Fruit fly (Drosophila melanogaster) whole organism, embryonic: ENCODE data around the gene gl.

Experiments
- Abd-B ChIP-seq: fragments of 200-800 bp; sonication (Bioruptor generic); optimal IDR thresholded peaks from 2 replicates; lab custom pipeline; 2018; ENCODE audit warnings: missing biosample characterization, mild to moderate bottlenecking, missing genetic modification characterization, moderate library complexity
- Atf-2 ChIP-seq: fragments of 200-800 bp; sonication (Bioruptor generic); optimal IDR thresholded peaks from 2 replicates; lab custom pipeline; 2016; ENCODE audit warnings: missing biosample characterization, missing genetic modification characterization
- Bgb ChIP-seq: fragments of 200-800 bp; sonication (Bioruptor generic); IDR thresholded peaks from 2 replicates; pipeline ENCODE4 v1.3.6; 2022; ENCODE audit warnings: missing biosample characterization, missing genetic modification characterization; ENCODE audit not compliant: partially characterized antibody
- CG10959 ChIP-seq: fragments of 200-800 bp; sonication (Bioruptor generic); IDR thresholded peaks from 2 replicates; pipeline ENCODE4 v1.3.6; 2022; ENCODE audit warnings: missing biosample characterization, missing genetic modification characterization
- CG11093 ChIP-seq: fragments of 200-800 bp; sonication (Bioruptor generic); IDR thresholded peaks from 3 replicates; pipeline ENCODE4 v1.3.6; 2022; ENCODE audit warnings: missing biosample characterization, missing genetic modification characterization
- CG11560 ChIP-seq: fragments of 200-800 bp; sonication (Bioruptor generic); IDR thresholded peaks from 3 replicates; pipeline ENCODE4 v1.3.6; 2022; ENCODE audit warnings: missing biosample characterization, missing genetic modification characterization
- CG12071 ChIP-seq: fragments of 200-800 bp; sonication (Bioruptor generic); optimal IDR thresholded peaks from 3 replicates; lab custom pipeline; 2018; ENCODE audit warnings: missing biosample characterization, mild to moderate bottlenecking, missing genetic modification characterization
- CG12744 ChIP-seq: fragments of 200-800 bp; sonication (Bioruptor generic); optimal IDR thresholded peaks from 2 replicates; lab custom pipeline; 2016; ENCODE audit warnings: missing biosample characterization, missing genetic modification characterization
- CG13424 ChIP-seq: fragments of 200-800 bp; sonication (Bioruptor generic); optimal IDR thresholded peaks from 2 replicates; lab custom pipeline; 2019; ENCODE audit warnings: missing biosample characterization, mild to moderate bottlenecking, missing genetic modification characterization, moderate library complexity
- CG13894 ChIP-seq: fragments of 200-800 bp; sonication (Bioruptor generic); optimal IDR thresholded peaks from 3 replicates; lab custom pipeline; 2018; ENCODE audit warnings: missing biosample characterization, mild to moderate bottlenecking, missing genetic modification characterization, moderate library complexity
- CG17912 ChIP-seq: fragments of 200-800 bp; sonication (Bioruptor generic); optimal IDR thresholded peaks from 2 replicates; lab custom pipeline; 2018; ENCODE audit warnings: missing biosample characterization, mild to moderate bottlenecking, missing genetic modification characterization
- CG32767 ChIP-seq: fragments of 200-800 bp; sonication (Bioruptor generic); IDR thresholded peaks from 2 replicates; pipeline ENCODE4 v1.3.6; 2022; ENCODE audit warnings: missing biosample characterization, missing genetic modification characterization
- CG33557 ChIP-seq: fragments of 200-800 bp; sonication (Bioruptor generic); optimal IDR thresholded peaks from 2 replicates; lab custom pipeline; 2019; ENCODE audit warnings: missing biosample characterization, mild to moderate bottlenecking, missing genetic modification characterization, moderate library complexity
- CG3838 ChIP-seq: fragments of 200-800 bp; sonication (Bioruptor generic); optimal IDR thresholded peaks from 3 replicates; lab custom pipeline; 2016; ENCODE audit warnings: missing biosample characterization, missing genetic modification characterization
- CG4282 ChIP-seq: fragments of 200-800 bp; sonication (Bioruptor generic); optimal IDR thresholded peaks from 2 replicates; lab custom pipeline; 2016; ENCODE audit warnings: missing biosample characterization, missing genetic modification characterization
- CG5953 ChIP-seq: fragments of 200-800 bp; sonication (Bioruptor generic); IDR thresholded peaks from 2 replicates; pipeline ENCODE4 v1.3.6; 2022; ENCODE audit warnings: missing biosample characterization, missing genetic modification characterization
- CG6254 ChIP-seq: fragments of 200-800 bp; sonication (Bioruptor generic); optimal IDR thresholded peaks from 3 replicates; lab custom pipeline; 2017; ENCODE audit warnings: mild to moderate bottlenecking, missing biosample characterization, missing genetic modification reagents, missing genetic modification characterization
- CHES-1-like ChIP-seq: fragments of 200-800 bp; sonication (Bioruptor generic); optimal IDR thresholded peaks from 2 replicates; lab custom pipeline; 2016; ENCODE audit warnings: missing biosample characterization, missing genetic modification characterization
- CrebB ChIP-seq: fragments of 200-800 bp; sonication (Bioruptor generic); optimal IDR thresholded peaks from 3 replicates; lab custom pipeline; 2018; ENCODE audit warnings: missing biosample characterization, mild to moderate bottlenecking, missing genetic modification characterization
- Dek ChIP-seq: fragments of 200-800 bp; sonication (Bioruptor generic); optimal IDR thresholded peaks from 3 replicates; lab custom pipeline; 2019; ENCODE audit warnings: missing biosample characterization, mild to moderate bottlenecking, missing genetic modification characterization, moderate library complexity
- Dll ChIP-seq: fragments of 200-800 bp; sonication (Bioruptor generic); IDR thresholded peaks from 4 replicates; pipeline ENCODE4 v1.3.6; 2022; ENCODE audit warnings: missing biosample characterization, missing genetic modification characterization; ENCODE audit not compliant: partially characterized antibody
- Doc2 ChIP-seq: fragments of 200-800 bp; sonication (Bioruptor generic); IDR thresholded peaks from 2 replicates; pipeline ENCODE4 v1.3.6; 2022; ENCODE audit warnings: missing biosample characterization, missing genetic modification characterization
- Hand ChIP-seq: fragments of 200-800 bp; sonication (Bioruptor generic); optimal IDR thresholded peaks from 2 replicates; lab custom pipeline; 2017; ENCODE audit warnings: mild to moderate bottlenecking, missing biosample characterization, missing genetic modification reagents, missing genetic modification characterization
- HmgZ ChIP-seq: fragments of 200-800 bp; sonication (Bioruptor generic); optimal IDR thresholded peaks from 2 replicates; lab custom pipeline; 2018; ENCODE audit warnings: missing biosample characterization, mild to moderate bottlenecking, missing genetic modification characterization
- Hsf ChIP-seq: fragments of 200-800 bp; sonication (Bioruptor generic); optimal IDR thresholded peaks from 3 replicates; lab custom pipeline; 2016; ENCODE audit warnings: missing biosample characterization, missing genetic modification characterization
- Med ChIP-seq: fragments of 200-800 bp; sonication (Bioruptor generic); peaks from one replicate; lab custom pipeline; 2016; ENCODE audit warnings: missing biosample characterization, missing genetic modification characterization, mild to moderate bottlenecking, inconsistent platforms, moderate library complexity
- NFAT ChIP-seq: fragments of 200-800 bp; sonication (Bioruptor generic); IDR thresholded peaks from 2 replicates; pipeline ENCODE4 v1.3.6; 2022; ENCODE audit warnings: missing biosample characterization, missing genetic modification characterization
- Oaz ChIP-seq: fragments of 200-800 bp; sonication (Bioruptor generic); IDR thresholded peaks from 2 replicates; pipeline ENCODE4 v1.3.6; 2022; ENCODE audit warnings: missing biosample characterization, missing genetic modification characterization
- Opbp ChIP-seq: fragments of 200-800 bp; sonication (Bioruptor generic); IDR thresholded peaks from 3 replicates; pipeline ENCODE4 v1.3.6; 2022; ENCODE audit warnings: missing biosample characterization, missing genetic modification characterization; ENCODE audit not compliant: partially characterized antibody
- PHDP ChIP-seq: fragments of 200-800 bp; sonication (Bioruptor generic); optimal IDR thresholded peaks from 3 replicates; lab custom pipeline; 2018; ENCODE audit warnings: missing biosample characterization, mild to moderate bottlenecking, missing genetic modification characterization, moderate library complexity
- Poxn ChIP-seq: fragments of 200-800 bp; sonication (Bioruptor generic); IDR thresholded peaks from 2 replicates; pipeline ENCODE4 v1.3.6; 2022; ENCODE audit warnings: missing biosample characterization, missing genetic modification characterization
- Sox100B ChIP-seq: fragments of 200-800 bp; sonication (Bioruptor generic); optimal IDR thresholded peaks from 3 replicates; lab custom pipeline; 2018; ENCODE audit warnings: missing biosample characterization, mild to moderate bottlenecking, missing genetic modification characterization
- al ChIP-seq: fragments of 200-800 bp; sonication (Bioruptor generic); IDR thresholded peaks from 2 replicates; pipeline ENCODE4 v1.3.6; 2022; ENCODE audit warnings: missing biosample characterization, missing genetic modification characterization
- az2 ChIP-seq: fragments of 200-800 bp; sonication (Bioruptor generic); optimal IDR thresholded peaks from 3 replicates; lab custom pipeline; 2016; ENCODE audit warnings: missing biosample characterization, missing genetic modification characterization
- bsh ChIP-seq, 2 experiments: fragments of 200-800 bp; sonication (Bioruptor generic); optimal IDR thresholded peaks; 2 replicates each; lab custom pipeline; 2017 to 2018; ENCODE audit warnings: mild to moderate bottlenecking in 2 of 2, missing biosample characterization in 2 of 2, missing genetic modification characterization in 2 of 2, moderate library complexity in 1 of 2
- cas ChIP-seq: fragments of 200-800 bp; sonication (Bioruptor generic); IDR thresholded peaks from 2 replicates; pipeline ENCODE4 v1.3.6; 2022; ENCODE audit warnings: missing biosample characterization, missing genetic modification characterization
- chn ChIP-seq: fragments of 200-800 bp; sonication (Bioruptor generic); optimal IDR thresholded peaks from 2 replicates; lab custom pipeline; 2016; ENCODE audit warnings: missing biosample characterization, missing genetic modification characterization
- eve ChIP-seq, 2 experiments: fragments of >200 bp; optimal IDR thresholded peaks; 2 replicates each; lab custom pipeline; 2017; ENCODE audit warnings: missing biosample characterization in 2 of 2, missing genetic modification characterization in 2 of 2
- fd96Cb ChIP-seq: fragments of 200-800 bp; sonication (Bioruptor generic); optimal IDR thresholded peaks from 2 replicates; lab custom pipeline; 2018; ENCODE audit warnings: missing biosample characterization, mild to moderate bottlenecking, missing genetic modification characterization, moderate library complexity
- ftz-f1 ChIP-seq: fragments of 200-800 bp; sonication (Bioruptor generic); optimal IDR thresholded peaks from 2 replicates; lab custom pipeline; 2016; ENCODE audit warnings: missing biosample characterization, missing genetic modification characterization
- gsb-n ChIP-seq: fragments of 200-800 bp; sonication (Bioruptor generic); optimal IDR thresholded peaks from 3 replicates; lab custom pipeline; 2018; ENCODE audit warnings: missing biosample characterization, mild to moderate bottlenecking, missing genetic modification characterization
- jing ChIP-seq: fragments of 200-800 bp; sonication (Bioruptor generic); optimal IDR thresholded peaks from 2 replicates; lab custom pipeline; 2018; ENCODE audit warnings: missing biosample characterization, mild to moderate bottlenecking, missing genetic modification characterization
- otp ChIP-seq: fragments of 200-800 bp; sonication (Bioruptor generic); IDR thresholded peaks from 3 replicates; pipeline ENCODE4, ENCODE4 v1.3.6; 2022; ENCODE audit warnings: missing biosample characterization, missing genetic modification characterization
- phol ChIP-seq: fragments of 200-800 bp; sonication (Bioruptor generic); optimal IDR thresholded peaks from 3 replicates; lab custom pipeline; 2018; ENCODE audit warnings: missing biosample characterization, mild to moderate bottlenecking, missing genetic modification characterization, moderate library complexity
- pita ChIP-seq: fragments of 200-800 bp; sonication (Bioruptor generic); optimal IDR thresholded peaks from 2 replicates; lab custom pipeline; 2017; ENCODE audit warnings: missing biosample characterization, mild to moderate bottlenecking, missing genetic modification characterization
- psq ChIP-seq: fragments of 200-800 bp; sonication (Bioruptor generic); optimal IDR thresholded peaks from 2 replicates; lab custom pipeline; 2017; ENCODE audit warnings: missing biosample characterization, missing genetic modification characterization
- sisA ChIP-seq: fragments of 200-800 bp; sonication (Bioruptor generic); IDR thresholded peaks from 2 replicates; pipeline ENCODE4 v1.3.6; 2022; ENCODE audit warnings: missing biosample characterization, missing genetic modification characterization
- sob ChIP-seq: fragments of 200-800 bp; sonication (Bioruptor generic); IDR thresholded peaks from 2 replicates; pipeline ENCODE4 v1.3.6; 2022; ENCODE audit warnings: missing biosample characterization, missing genetic modification characterization
- zen2 ChIP-seq: fragments of 200-800 bp; sonication (Bioruptor generic); IDR thresholded peaks from 3 replicates; pipeline ENCODE4 v1.3.6; 2022; ENCODE audit warnings: missing biosample characterization, missing genetic modification characterization; ENCODE audit not compliant: partially characterized antibody

gl gene

DNA sequence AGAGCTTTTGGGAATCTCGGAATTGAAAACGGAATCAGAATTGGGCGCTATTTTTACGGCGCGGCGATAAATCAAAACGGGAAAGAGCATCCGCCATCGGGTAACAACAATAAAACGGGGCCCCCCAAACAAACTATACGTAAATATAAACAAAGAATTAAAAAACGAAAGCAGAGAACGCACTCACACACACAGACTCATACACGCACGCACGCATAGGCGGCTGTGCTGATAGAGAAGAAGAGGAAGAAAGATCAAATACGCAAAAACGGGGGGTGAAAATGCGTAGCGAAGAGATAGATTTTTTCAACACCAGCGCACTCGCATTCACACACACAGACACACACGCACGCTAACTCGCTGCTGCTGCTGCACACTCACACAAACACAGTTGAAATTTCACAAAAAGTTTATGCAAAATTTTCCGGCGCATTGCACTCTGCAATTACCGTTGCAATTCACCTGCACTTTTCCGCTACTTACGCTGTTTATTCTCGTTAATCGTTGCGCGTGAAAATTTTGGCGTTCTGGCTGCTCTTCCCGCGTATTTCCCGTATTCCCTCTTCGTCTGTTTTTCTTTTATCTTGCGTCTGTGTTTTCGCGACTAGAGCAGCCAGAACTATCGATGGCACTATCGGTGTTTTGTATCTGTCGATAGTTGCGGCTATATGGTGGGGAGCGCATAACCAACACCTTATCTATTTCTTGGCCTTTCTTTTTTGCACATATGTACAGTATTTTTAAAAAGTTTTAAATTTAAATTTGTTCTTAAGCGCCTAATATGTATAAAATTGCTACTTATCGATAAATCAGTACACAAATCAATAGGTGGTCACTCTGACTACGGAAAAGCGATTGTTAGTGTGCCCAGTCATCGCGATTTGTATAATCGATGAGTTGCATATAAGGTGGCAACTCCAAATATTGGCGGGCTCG, 40.0 kb upstream of the gl start, which contains the start of gene CG31122 (continued):
- TF ChIP-seq Med (peak; percentile 88), NFAT (GFP tag; lab: Robert Waterston, UW) (0 out of 2 replicates have a peak, but pooled peaks have one; percentile 23), CG13894 (tag; lab: Kevin White, UChicago) (no peak), chn (peak; percentile 37), ftz-f1 (GFP tag; lab: Kevin White, UChicago) (no peak), Poxn (no peak), CG11560 (tag; lab: Robert Waterston, UW) (peak; percentile 49; the same call in 2 of the 3 replicates), Atf-2 (GFP tag; lab: Kevin White, UChicago) (peak; percentile 4), Dek (tag; lab: Kevin White, UChicago) (peak; percentile 33), PHDP (tag; lab: Kevin White, UChicago) (no peak), pita (GFP tag; lab: Kevin White, UChicago) (no peak), CG32767 (GFP tag; lab: Robert Waterston, UW) (no peak), CG3838 (GFP tag; lab: Kevin White, UChicago) (no peak), Opbp (GFP tag; lab: Robert Waterston, UW) (peak; percentile 93), CG13424 (tag; lab: Kevin White, UChicago) (no peak), sisA (GFP tag; lab: Robert Waterston, UW) (peak; percentile 47; the same call in 1 of the 2 replicates), zen2 (GFP tag; lab: Robert Waterston, UW) (peak; percentile 97), CG6254 (no peak), phol (tag; lab: Kevin White, UChicago) (no peak), CHES-1-like (GFP tag; lab: Kevin White, UChicago) (peak; percentile 49), CG12071 (GFP tag; lab: Kevin White, UChicago) (no peak), CG12744 (GFP tag; lab: Kevin White, UChicago) (peak; percentile 30), HmgZ (tag; lab: Kevin White, UChicago) (peak; percentile 13), Hand (GFP tag; lab: Kevin White, UChicago) (no peak), otp (GFP tag; lab: Robert Waterston, UW) (no peak), Dll (GFP tag; lab: Robert Waterston, UW) (peak; percentile 99), gsb-n (no peak), sob (GFP tag; lab: Robert Waterston, UW) (peak; percentile 14; the same call in 1 of the 2 replicates), cas (GFP tag; lab: Robert Waterston, UW) (no peak), al (peak; percentile 50; the same call in 1 of the 2 replicates), CrebB (no peak), CG4282 (no peak), psq (GFP tag; lab: Kevin White, UChicago) (peak; percentile 89), bsh (GFP tag; optimal IDR thresholded peaks at IDR 0.05; lab: Kevin White, UChicago) (peak in 1 of 2 experiments; percentile 28), Sox100B (GFP tag; lab: Kevin White, UChicago) (no peak), Oaz (GFP tag; lab: Robert Waterston, UW) (no peak), eve (GFP tag; optimal IDR thresholded peaks at IDR 0.05; lab: Kevin White, UChicago) (no peak), Doc2 (no peak), Bgb (GFP tag; lab: Robert Waterston, UW) (peak; percentile 93), fd96Cb (tag; lab: Kevin White, UChicago) (no peak), CG11093 (GFP tag; lab: Robert Waterston, UW) (no peak), CG10959 (GFP tag; lab: Robert Waterston, UW) (no peak), az2 (GFP tag; lab: Kevin White, UChicago) (peak; percentile 16), Hsf (peak; percentile 56), CG33557 (GFP tag; lab: Kevin White, UChicago) (no peak), CG17912 (no peak), jing (no peak), Abd-B (GFP tag; lab: Kevin White, UChicago) (peak; percentile 14), CG5953 (no peak)
